Worm (Caenorhabditis elegans) whole organism, mixed stage, embryonic: ENCODE measurements around the gene F59B2.14.

Experiments
- ceh-39 ChIP-seq: fragments of 150-350 bp; optimal IDR thresholded peaks from 2 replicates; lab custom pipeline; 2014; ENCODE audit warnings: missing biosample characterization, missing genetic modification characterization
- elt-3 ChIP-seq: fragments of 150-350 bp; optimal IDR thresholded peaks from 2 replicates; lab custom pipeline; 2014; ENCODE audit warnings: missing biosample characterization, missing genetic modification characterization
- lin-13 ChIP-seq: fragments of 150-350 bp; optimal IDR thresholded peaks from 2 replicates; lab custom pipeline; 2014; ENCODE audit warnings: missing biosample characterization, missing genetic modification characterization
- lin-32 ChIP-seq: fragments of 200-800 bp; sonication (Bioruptor generic); optimal IDR thresholded peaks from 2 replicates; lab custom pipeline; 2018; ENCODE audit warnings: mild to moderate bottlenecking, missing genetic modification characterization, missing compliant biosample characterization
- lsy-2 ChIP-seq: fragments of 150-350 bp; optimal IDR thresholded peaks from 2 replicates; lab custom pipeline; 2014; ENCODE audit warnings: missing biosample characterization, missing genetic modification characterization
- mep-1 ChIP-seq: fragments of 150-350 bp; optimal IDR thresholded peaks from 2 replicates; lab custom pipeline; 2017; ENCODE audit warnings: missing biosample characterization, missing genetic modification reagents, missing genetic modification characterization, inconsistent platforms
- mls-2 ChIP-seq: sonication (generic microtip); optimal IDR thresholded peaks from 2 replicates; lab custom pipeline; 2016; ENCODE audit warnings: mild to moderate bottlenecking, missing genetic modification characterization, moderate library complexity, missing compliant biosample characterization
- nhr-2 ChIP-seq: fragments of 150-350 bp; optimal IDR thresholded peaks from 2 replicates; lab custom pipeline; 2014; ENCODE audit warnings: missing biosample characterization, missing genetic modification characterization
- nhr-237 ChIP-seq: fragments of 150-350 bp; optimal IDR thresholded peaks from 2 replicates; lab custom pipeline; 2014; ENCODE audit warnings: missing biosample characterization, missing genetic modification characterization
- snpc-4 ChIP-seq: fragments of 150-350 bp; optimal IDR thresholded peaks from 2 replicates; lab custom pipeline; 2014; ENCODE audit warnings: missing biosample characterization, missing genetic modification characterization
- sptf-1 ChIP-seq: sonication (generic microtip); optimal IDR thresholded peaks from 2 replicates; lab custom pipeline; 2017; ENCODE audit warnings: mild to moderate bottlenecking, missing genetic modification characterization, moderate library complexity, missing compliant biosample characterization
- unc-62 ChIP-seq: fragments of 150-350 bp; optimal IDR thresholded peaks from 2 replicates; lab custom pipeline; 2014; ENCODE audit warnings: missing biosample characterization, missing genetic modification reagents, missing genetic modification characterization
- ztf-11 ChIP-seq: fragments of 150-350 bp; optimal IDR thresholded peaks from 2 replicates; lab custom pipeline; 2014; ENCODE audit warnings: missing biosample characterization, missing genetic modification characterization

- no peak for TF ChIP-seq ceh-39 (tag; lab: Kevin White, UChicago)
- no peak for TF ChIP-seq mls-2 (tag; lab: Kevin White, UChicago)
- TF ChIP-seq elt-3, result no peak
- no peak for TF ChIP-seq sptf-1
- no peak for TF ChIP-seq lin-32 (GFP tag; lab: Kevin White, UChicago)
- no peak for TF ChIP-seq nhr-237 (tag; lab: Kevin White, UChicago)
- no peak for TF ChIP-seq lsy-2 (tag; lab: Kevin White, UChicago)
- no peak for TF ChIP-seq unc-62
- no peak for TF ChIP-seq snpc-4 (tag; lab: Kevin White, UChicago)
- TF ChIP-seq lin-13 (tag; lab: Kevin White, UChicago), result no peak
- TF ChIP-seq mep-1 (tag; lab: Kevin White, UChicago), result no peak
- no peak for TF ChIP-seq nhr-2 (tag; lab: Kevin White, UChicago)
- TF ChIP-seq ztf-11 (tag; lab: Kevin White, UChicago), result no peak
These were observed 17.8 kb downstream of the F59B2.14 start for ce11 chrIII:9004658-9005057.
